Fruit fly (Drosophila melanogaster) whole organism, wandering third instar larva: Measurements from ENCODE around the gene BNIP3.

Experiments
- Abd-B ChIP-seq: fragments of >200 bp; optimal IDR thresholded peaks from 2 replicates; lab custom pipeline; 2017; ENCODE audit warnings: missing biosample characterization, missing genetic modification characterization
- CrebA ChIP-seq: fragments of 200-800 bp; sonication (Bioruptor generic); optimal IDR thresholded peaks from 2 replicates; lab custom pipeline; 2016; ENCODE audit warnings: missing biosample characterization, mild to moderate bottlenecking, missing genetic modification characterization, borderline replicate concordance
- Dfd ChIP-seq: fragments of >200 bp; optimal IDR thresholded peaks from 2 replicates; lab custom pipeline; 2017; ENCODE audit warnings: missing biosample characterization, missing genetic modification characterization
- Dif ChIP-seq: fragments of 200-275, 200-300 bp; sonication (Bioruptor generic); optimal IDR thresholded peaks from 2 replicates; lab custom pipeline; 2018; ENCODE audit warnings: missing biosample characterization, missing genetic modification characterization; ENCODE audit not compliant: partially characterized antibody
- Hnf4 ChIP-seq: fragments of 200-800 bp; sonication (Bioruptor generic); optimal IDR thresholded peaks from 2 replicates; lab custom pipeline; 2016; ENCODE audit warnings: missing biosample characterization, mild to moderate bottlenecking, missing genetic modification characterization
- Jra ChIP-seq: sonication (Bioruptor generic); optimal IDR thresholded peaks from 2 replicates; lab custom pipeline; 2016; ENCODE audit warnings: missing biosample characterization, missing genetic modification characterization
- OdsH ChIP-seq: fragments of 200-800 bp; sonication (Bioruptor generic); optimal IDR thresholded peaks from 2 replicates; lab custom pipeline; 2016; ENCODE audit warnings: missing biosample characterization, mild to moderate bottlenecking, missing genetic modification characterization
- h ChIP-seq: fragments of 200-800 bp; sonication (Bioruptor generic); optimal IDR thresholded peaks from 3 replicates; lab custom pipeline; 2016; ENCODE audit warnings: missing biosample characterization, mild to moderate bottlenecking, missing genetic modification characterization
- jim ChIP-seq: fragments of 175-275, 200-325 bp; sonication (Bioruptor generic); optimal IDR thresholded peaks from 2 replicates; lab custom pipeline; 2016; ENCODE audit warnings: missing biosample characterization, mild to moderate bottlenecking, missing genetic modification characterization
- pan ChIP-seq: fragments of >200 bp; optimal IDR thresholded peaks from 2 replicates; lab custom pipeline; 2017
- psq ChIP-seq: fragments of 200-800 bp; sonication (Bioruptor generic); optimal IDR thresholded peaks from 3 replicates; lab custom pipeline; 2017; ENCODE audit warnings: missing biosample characterization, mild to moderate bottlenecking, missing genetic modification characterization, moderate library complexity
- usp ChIP-seq: fragments of >200 bp; optimal IDR thresholded peaks from 2 replicates; lab custom pipeline; 2017; ENCODE audit warnings: missing biosample characterization, missing genetic modification characterization

- no peak for TF ChIP-seq CrebA (GFP tag; lab: Kevin White, UChicago)
- TF ChIP-seq usp, result no peak
- TF ChIP-seq psq (GFP tag; lab: Kevin White, UChicago), result no peak
- TF ChIP-seq OdsH (GFP tag; lab: Kevin White, UChicago), result no peak
- TF ChIP-seq h (GFP tag; lab: Kevin White, UChicago), result no peak
- no peak for TF ChIP-seq Dfd
- no peak for TF ChIP-seq pan (lab: Kevin White, UChicago)
- TF ChIP-seq jim (GFP tag; lab: Kevin White, UChicago), result no peak
- no peak for TF ChIP-seq Jra (GFP tag; lab: Kevin White, UChicago)
- no peak for TF ChIP-seq Dif (GFP tag; lab: Kevin White, UChicago)
- TF ChIP-seq Abd-B (GFP tag; lab: Kevin White, UChicago), result no peak
- peak; percentile 9 for TF ChIP-seq Hnf4 (GFP tag; lab: Kevin White, UChicago)
Measured at dm6 chr3L:20530347-20531177, 11.4 kb upstream of the BNIP3 start.
